Fruit fly (Drosophila melanogaster): ENCODE measurements around the gene CG13998.

Gene CG13998

dm6 chr2L:5906893-5907850 is 49.4 kb downstream of the CG13998 start, which contains the start of gene bchs (continued):
- TF ChIP-seq CG8290 (GFP tag; optimal IDR thresholded peaks at IDR 0.05) (peak; percentile 29), CG8290 (tag; optimal IDR thresholded peaks at IDR 0.05) (peak; percentile 82 to 83), C15 (GFP tag; IDR thresholded peaks at IDR 0.05) (peak; percentile 57; the same call in 1 of the 3 replicates), Trl (optimal IDR thresholded peaks at IDR 0.05) (peak; percentile 89 to 97), Trl (GFP tag; optimal IDR thresholded peaks at IDR 0.05) (peak; percentile 89), CG9876 (GFP tag; optimal IDR thresholded peaks at IDR 0.05) (peak; percentile 65), HLH4C (GFP tag; IDR thresholded peaks at IDR 0.05; ENCODE audit: partially characterized antibody) (no peak), CG31224 (GFP tag; IDR thresholded peaks at IDR 0.05) (peak; percentile 54), CG11723 (GFP tag; optimal IDR thresholded peaks at IDR 0.05) (peak; percentile 92), NfI (GFP tag; optimal IDR thresholded peaks at IDR 0.05) (peak; percentile 82), CG12299 (tag; optimal IDR thresholded peaks at IDR 0.05) (peak; percentile 91), ab (GFP tag; optimal IDR thresholded peaks at IDR 0.05) (no peak), chm (GFP tag; IDR thresholded peaks at IDR 0.05) (peak; percentile 96), CG11696 (GFP tag; IDR thresholded peaks at IDR 0.05) (peak; percentile 66; the same call in 1 of the 2 replicates), bab2 (GFP tag; optimal IDR thresholded peaks at IDR 0.05) (peak; percentile 89), ranshi (GFP tag; IDR thresholded peaks at IDR 0.05) (peak; percentile 84; the same call in 1 of the 2 replicates), CG9797 (GFP tag; optimal IDR thresholded peaks at IDR 0.05) (peak; percentile 17), prd (optimal IDR thresholded peaks at IDR 0.05) (no peak), prd (GFP tag; IDR thresholded peaks at IDR 0.05) (peak; percentile 61; the same call in 2 of the 3 replicates), Opbp (GFP tag; IDR thresholded peaks at IDR 0.05; ENCODE audit: partially characterized antibody) (peak; percentile 44; the same call in 2 of the 3 replicates), Doc2 (GFP tag; IDR thresholded peaks at IDR 0.05) (no peak), Lim3 (GFP tag; IDR thresholded peaks at IDR 0.05) (no peak), gcm (GFP tag; optimal IDR thresholded peaks at IDR 0.05) (peak; percentile 87), Myb (GFP tag; optimal IDR thresholded peaks at IDR 0.05) (peak; percentile 36), CoRest (tag; optimal IDR thresholded peaks at IDR 0.05) (peak; percentile 65), Scr (GFP tag; IDR thresholded peaks at IDR 0.05; ENCODE audit: partially characterized antibody) (peak; percentile 38; the same call in 1 of the 2 replicates), scrt (GFP tag; optimal IDR thresholded peaks at IDR 0.05) (peak; percentile 89), slbo (GFP tag; IDR thresholded peaks at IDR 0.05) (peak; percentile 51; the same call in 1 of the 2 replicates), Tbp (GFP tag; optimal IDR thresholded peaks at IDR 0.05) (no peak), CG3847 (GFP tag; IDR thresholded peaks at IDR 0.05) (peak; percentile 74), vnd (GFP tag; IDR thresholded peaks at IDR 0.05; ENCODE audit: partially characterized antibody) (no peak), CG12391 (tag; optimal IDR thresholded peaks at IDR 0.05) (peak; percentile 57), CG18619 (GFP tag; optimal IDR thresholded peaks at IDR 0.05) (peak; percentile 93), CG13624 (GFP tag; optimal IDR thresholded peaks at IDR 0.05) (peak; percentile 92), peb (GFP tag; IDR thresholded peaks at IDR 0.05) (0 out of 2 replicates have a peak, but pooled peaks have one; percentile 38), NC2α (GFP tag; optimal IDR thresholded peaks at IDR 0.05) (peak; percentile 89), pan (optimal IDR thresholded peaks at IDR 0.05) (peak in 1 of 2 experiments; percentile 2), pan (GFP tag; optimal IDR thresholded peaks at IDR 0.05 in 1 of 2, IDR thresholded peaks at IDR 0.05 in 1 of 2) (peak in 1 of 2 experiments; percentile 94), CG32772 (GFP tag; IDR thresholded peaks at IDR 0.05) (no peak), dpn (GFP tag; optimal IDR thresholded peaks at IDR 0.05) (peak; percentile 74 to 83), btn (GFP tag; optimal IDR thresholded peaks at IDR 0.05) (peak; percentile 85), insv (GFP tag; optimal IDR thresholded peaks at IDR 0.05) (peak in 1 of 2 experiments; percentile 68), dysf (GFP tag; IDR thresholded peaks at IDR 0.05) (peak; percentile 57; the same call in 1 of the 3 replicates), CG12236 (GFP tag; optimal IDR thresholded peaks at IDR 0.05) (peak; percentile 93), gfzf (GFP tag; optimal IDR thresholded peaks at IDR 0.05) (no peak), CG13123 (GFP tag; optimal IDR thresholded peaks at IDR 0.05) (peak; percentile 91), TFAM (GFP tag; optimal IDR thresholded peaks at IDR 0.05) (peak; percentile 66), gro (GFP tag; optimal IDR thresholded peaks at IDR 0.05) (no peak), mam (GFP tag; optimal IDR thresholded peaks at IDR 0.05) (peak; percentile 64), sens (GFP tag) (peak; percentile 94)

Data from whole organism, embryonic.